Worm (Caenorhabditis elegans) whole organism, L4 larva: ENCODE results near the gene rde-4.

Experiments
- F26F4.8 ChIP-seq: fragments of 200-800 bp; sonication (Bioruptor generic); conservative IDR thresholded peaks from 2 replicates; pipeline ENCODE4 v1.3.6; 2022; ENCODE audit warnings: missing genetic modification characterization, missing compliant biosample characterization
- ceh-32 ChIP-seq: sonication (generic microtip); optimal IDR thresholded peaks from 2 replicates; lab custom pipeline; 2016; ENCODE audit warnings: mild to moderate bottlenecking, missing genetic modification characterization, missing compliant biosample characterization; ENCODE audit not compliant: poor library complexity
- egl-27 ChIP-seq: sonication (generic microtip); optimal IDR thresholded peaks from 3 replicates; lab custom pipeline; 2017; ENCODE audit warnings: missing biosample characterization, missing genetic modification reagents, missing genetic modification characterization
- lin-13 ChIP-seq: fragments of 150-350 bp; optimal IDR thresholded peaks from 2 replicates; lab custom pipeline; 2014; ENCODE audit warnings: missing biosample characterization, missing genetic modification reagents, missing genetic modification characterization
- lir-3 ChIP-seq: sonication (generic microtip); optimal IDR thresholded peaks from 2 replicates; lab custom pipeline; 2016; ENCODE audit warnings: mild to moderate bottlenecking, missing genetic modification characterization, missing compliant biosample characterization
- snpc-4 ChIP-seq: fragments of 150-350 bp; optimal IDR thresholded peaks from 2 replicates; lab custom pipeline; 2014; ENCODE audit warnings: missing biosample characterization, missing genetic modification characterization
- unc-130 ChIP-seq: sonication (generic microtip); optimal IDR thresholded peaks from 2 replicates; lab custom pipeline; 2016; ENCODE audit warnings: missing genetic modification reagents, missing genetic modification characterization, missing compliant biosample characterization
- unc-39 ChIP-seq: sonication (generic microtip); optimal IDR thresholded peaks from 2 replicates; lab custom pipeline; 2017; ENCODE audit warnings: missing biosample characterization, missing genetic modification characterization
- unc-62 ChIP-seq, 3 experiments: fragments of 150-350 bp in 1 of 3; sonication (generic microtip); optimal IDR thresholded peaks in 2 of 3; peaks in 1 of 3; 1 replicate in 1 of 3; 2 replicates in 2 of 3; lab custom pipeline; 2014 to 2017; ENCODE audit warnings: missing biosample characterization in 3 of 3, missing genetic modification characterization in 3 of 3, missing genetic modification reagents in 3 of 3, missing genotype in 1 of 3
- zag-1 ChIP-seq: fragments of 150-350 bp; optimal IDR thresholded peaks from 2 replicates; lab custom pipeline; 2014; ENCODE audit warnings: missing biosample characterization, missing genetic modification characterization

ce11 chrIII:10197416-10197815 lies 21.0 kb downstream of the rde-4 start, which contains the start of gene dod-6:
- TF ChIP-seq lir-3 (tag; lab: Kevin White, UChicago) (no peak), snpc-4 (no peak), lin-13 (GFP tag; lab: Kevin White, UChicago) (no peak), unc-39 (no peak), egl-27 (no peak), zag-1 (no peak), F26F4.8 (GFP tag; lab: Robert Waterston, UW) (no peak), ceh-32 (tag; lab: Kevin White, UChicago) (no peak), unc-62 (GFP tag; optimal IDR thresholded peaks at IDR 0.05 in 1 of 2; lab: Kevin White, UChicago) (no peak), unc-62 (tag; optimal IDR thresholded peaks at IDR 0.05; lab: Kevin White, UChicago) (no peak), unc-130 (no peak)
